Fruit fly (Drosophila melanogaster): ENCODE data around the gene CG43245.

DNA sequence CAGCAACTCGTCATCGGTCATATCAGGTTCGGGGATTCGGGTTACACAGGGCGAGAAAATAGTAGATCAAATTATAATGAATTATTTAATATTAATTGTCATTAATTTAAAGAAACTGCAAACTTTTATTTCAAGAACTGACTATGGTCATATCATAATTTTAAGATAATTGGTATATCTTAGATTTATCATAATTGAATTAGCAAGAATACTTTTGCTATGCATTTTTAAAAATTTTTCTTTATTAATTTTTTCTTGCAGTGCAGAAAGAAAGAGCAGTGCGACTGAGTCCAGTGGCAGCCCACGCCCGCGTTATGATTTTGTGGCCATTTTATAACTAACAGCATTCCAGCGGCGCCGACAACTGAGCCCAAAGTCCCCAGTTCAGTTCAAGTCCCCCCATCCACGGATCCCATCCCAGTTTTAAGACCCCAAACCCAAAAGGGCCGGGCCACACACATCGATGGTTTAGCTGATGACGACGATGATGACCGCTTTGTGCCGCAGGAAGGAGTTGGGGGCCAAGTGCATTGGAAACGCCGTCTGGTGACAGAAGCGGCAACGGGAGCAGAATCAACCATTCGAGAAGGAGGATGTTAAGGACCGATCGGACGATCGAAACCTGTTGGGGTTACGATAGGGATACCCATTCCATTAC, 931 bp downstream of the CG43245 start:
- no peak for TF ChIP-seq CG8478 (optimal IDR thresholded peaks at IDR 0.05)
- no peak for TF ChIP-seq CTCF (optimal IDR thresholded peaks at IDR 0.05)
